5 worm cellular contexts compared by ENCODE assay signal in genomic region chrX:4415289-4415688, ce11.
TF ChIP-seq lines count a peak whose summit lies in the region.

No protein-coding gene starts in this region.

TF ChIP-seq in whole organism, L1 larva, 84 proteins besides CTCF, POLR2A, EP300 and RAD21:
- TF ChIP-seq nhr-85 (tag; lab: Kevin White, UChicago): no peak
- TF ChIP-seq fkh-10 (GFP tag; optimal IDR thresholded peaks at IDR 0.05; lab: Kevin White, UChicago): peak; percentile 28
- TF ChIP-seq lin-14 (GFP tag; optimal IDR thresholded peaks at IDR 0.05; lab: Kevin White, UChicago): peak; percentile 17

TF ChIP-seq in whole organism, L3 larva, 47 proteins besides CTCF, POLR2A, EP300 and RAD21:
- no peak for TF ChIP-seq nhr-28 (tag; optimal IDR thresholded peaks at IDR 0.05; lab: Kevin White, UChicago)
- TF ChIP-seq ceh-82 (tag; optimal IDR thresholded peaks at IDR 0.05; lab: Kevin White, UChicago): no peak
- peak; percentile 50 for TF ChIP-seq fkh-10 (GFP tag; optimal IDR thresholded peaks at IDR 0.05; lab: Kevin White, UChicago)

TF ChIP-seq in whole organism, L4 larva, 104 proteins besides CTCF, POLR2A, EP300 and RAD21:
- TF ChIP-seq lin-39 (tag; optimal IDR thresholded peaks at IDR 0.05; lab: Kevin White, UChicago): no peak
- TF ChIP-seq egl-27 (tag; optimal IDR thresholded peaks at IDR 0.05; lab: Kevin White, UChicago): no peak
- TF ChIP-seq fkh-10 (GFP tag; optimal IDR thresholded peaks at IDR 0.05; lab: Kevin White, UChicago): peak; percentile 49

TF ChIP-seq in whole organism, late embryonic, 69 proteins besides CTCF, POLR2A, EP300 and RAD21:
- TF ChIP-seq ceh-9 (tag; optimal IDR thresholded peaks at IDR 0.05; lab: Kevin White, UChicago) (no peak), unc-42 (tag; optimal IDR thresholded peaks at IDR 0.05; lab: Kevin White, UChicago) (peak; percentile 65)
TF ChIP-seq in whole organism, late embryonic: peak in this region for 1.

TF ChIP-seq in whole organism, mixed stage, embryonic, 35 proteins besides CTCF, POLR2A, EP300 and RAD21:
- TF ChIP-seq elt-3 (tag; optimal IDR thresholded peaks at IDR 0.05; lab: Kevin White, UChicago) (no peak), ces-1 (GFP tag; optimal IDR thresholded peaks at IDR 0.05; lab: Kevin White, UChicago) (peak; percentile 76)
TF ChIP-seq in whole organism, mixed stage, embryonic: peak in this region for 1.

Comparison
In these comparisons a context has a peak if more than half of its experiments do, and no peak if none do; other contexts are left out.
1. Of the 29 proteins assayed by ChIP-seq in both whole organism, L4 larva and whole organism, L1 larva: peak only in whole organism, L4 larva: none; only in whole organism, L1 larva: none; in both: fkh-10; in neither: 28.